Worm (Caenorhabditis elegans) whole organism, L1 larva: ENCODE measurements around the gene F18E3.13.
"Not testable (repeated sequence)": the region's sequence is repeated elsewhere in the genome, so short reads cannot be mapped to it uniquely, and the experiment has no call there.

Source experiments
- C04F5.9 ChIP-seq: sonication (generic microtip); optimal IDR thresholded peaks from 2 replicates; lab custom pipeline; 2016; ENCODE audit warnings: missing genetic modification characterization, missing compliant biosample characterization
- aly-2 ChIP-seq: fragments of 150-350 bp; optimal IDR thresholded peaks from 2 replicates; lab custom pipeline; 2014; ENCODE audit warnings: missing biosample characterization, missing genetic modification characterization
- blmp-1 ChIP-seq: fragments of 150-350 bp; optimal IDR thresholded peaks from 2 replicates; lab custom pipeline; 2014; ENCODE audit warnings: missing biosample characterization, missing genetic modification characterization
- ceh-63 ChIP-seq: fragments of 200-800 bp; sonication (Bioruptor generic); optimal IDR thresholded peaks from 2 replicates; lab custom pipeline; 2018; ENCODE audit warnings: mild to moderate bottlenecking, missing genetic modification characterization, missing compliant biosample characterization
- ceh-82 ChIP-seq, 3 experiments: fragments of 150-350 bp in 1 of 3; sonication (generic microtip) in 2 of 3; optimal IDR thresholded peaks; 2 replicates each; lab custom pipeline; 2014 to 2017; ENCODE audit warnings: missing biosample characterization in 3 of 3, missing genetic modification characterization in 3 of 3
- dpl-1 ChIP-seq, 3 experiments: fragments of 150-350 bp in 2 of 3; sonication (generic microtip) in 1 of 3; optimal IDR thresholded peaks; 2 replicates each; lab custom pipeline; 2014 to 2017; ENCODE audit warnings: missing biosample characterization in 3 of 3, missing genetic modification characterization in 3 of 3, missing genetic modification reagents in 3 of 3
- dsc-1 ChIP-seq: sonication (generic microtip); optimal IDR thresholded peaks from 2 replicates; lab custom pipeline; 2016; ENCODE audit warnings: mild to moderate bottlenecking, missing genetic modification characterization, missing compliant biosample characterization
- efl-1 ChIP-seq, 4 experiments: fragments of 150-350 bp; optimal IDR thresholded peaks in 3 of 4; peaks in 1 of 4; 1 replicate in 1 of 4; 2 replicates in 3 of 4; lab custom pipeline; 2014; ENCODE audit warnings: missing biosample characterization in 2 of 4, missing genetic modification characterization in 2 of 4, missing genetic modification reagents in 2 of 4
- ets-5 ChIP-seq: fragments of 200-800 bp; sonication (Bioruptor generic); IDR thresholded peaks from 2 replicates; pipeline ENCODE4 v1.3.6; 2022; ENCODE audit warnings: missing genetic modification characterization, missing compliant biosample characterization
- fkh-10 ChIP-seq: sonication (generic microtip); optimal IDR thresholded peaks from 2 replicates; lab custom pipeline; 2017; ENCODE audit warnings: missing biosample characterization, missing genetic modification reagents, missing genetic modification characterization
- fkh-8 ChIP-seq: sonication (generic microtip); optimal IDR thresholded peaks from 2 replicates; lab custom pipeline; 2016; ENCODE audit warnings: mild to moderate bottlenecking, missing genetic modification characterization, missing compliant biosample characterization
- isw-1 ChIP-seq: fragments of 200-800 bp; sonication (Bioruptor generic); IDR thresholded peaks from 2 replicates; pipeline ENCODE4 v1.3.6; 2022; ENCODE audit warnings: missing genetic modification characterization, missing compliant biosample characterization
- lin-13 ChIP-seq: fragments of 150-350 bp; optimal IDR thresholded peaks from 2 replicates; lab custom pipeline; 2014; ENCODE audit warnings: missing biosample characterization, missing genetic modification reagents, missing genetic modification characterization
- lin-14 ChIP-seq: fragments of 200-800 bp; sonication (Bioruptor generic); optimal IDR thresholded peaks from 2 replicates; lab custom pipeline; 2018; ENCODE audit warnings: mild to moderate bottlenecking, missing genetic modification characterization, moderate library complexity, missing compliant biosample characterization
- lin-15B ChIP-seq: fragments of 150-350 bp; sonication (generic microtip); optimal IDR thresholded peaks from 3 replicates; lab custom pipeline; 2014; ENCODE audit warnings: missing biosample characterization, missing genetic modification characterization
- lsy-2 ChIP-seq, 2 experiments: fragments of 150-350 bp; optimal IDR thresholded peaks; 2 replicates each; lab custom pipeline; 2014; ENCODE audit warnings: missing biosample characterization in 2 of 2, missing genetic modification characterization in 2 of 2
- mab-9 ChIP-seq: fragments of 200-800 bp; sonication (Bioruptor generic); IDR thresholded peaks from 2 replicates; pipeline ENCODE4 v1.3.6; 2022; ENCODE audit warnings: missing genetic modification reagents, missing genetic modification characterization, missing compliant biosample characterization
- mef-2 ChIP-seq: fragments of 150-350 bp; optimal IDR thresholded peaks from 2 replicates; lab custom pipeline; 2014; ENCODE audit warnings: missing biosample characterization, missing genetic modification characterization
- nhr-85 ChIP-seq: sonication (generic microtip); peaks from one replicate; lab custom pipeline; 2016; ENCODE audit warnings: missing genetic modification characterization, inconsistent platforms, missing compliant biosample characterization
- nhr-90 ChIP-seq: sonication (generic microtip); optimal IDR thresholded peaks from 2 replicates; lab custom pipeline; 2016; ENCODE audit warnings: mild to moderate bottlenecking, missing genetic modification characterization, missing compliant biosample characterization; ENCODE audit not compliant: poor library complexity
- snpc-4 ChIP-seq: fragments of 150-350 bp; optimal IDR thresholded peaks from 2 replicates; lab custom pipeline; 2014; ENCODE audit warnings: missing biosample characterization, missing genetic modification characterization
- sup-37 ChIP-seq: fragments of 200-800 bp; sonication (Bioruptor generic); optimal IDR thresholded peaks from 2 replicates; lab custom pipeline; 2018; ENCODE audit warnings: mild to moderate bottlenecking, missing genetic modification characterization, missing compliant biosample characterization
- unc-86 ChIP-seq: sonication (generic microtip); optimal IDR thresholded peaks from 2 replicates; lab custom pipeline; 2016; ENCODE audit warnings: missing genetic modification characterization, missing compliant biosample characterization
- unc-98 ChIP-seq: fragments of 200-800 bp; sonication (Bioruptor generic); IDR thresholded peaks from 2 replicates; pipeline ENCODE4 v1.3.6; 2022; ENCODE audit warnings: missing genetic modification characterization, missing compliant biosample characterization
- ztf-4 ChIP-seq: fragments of 150-350 bp; optimal IDR thresholded peaks from 2 replicates; lab custom pipeline; 2014; ENCODE audit warnings: missing biosample characterization, missing genetic modification characterization

F18E3.13 gene

DNA sequence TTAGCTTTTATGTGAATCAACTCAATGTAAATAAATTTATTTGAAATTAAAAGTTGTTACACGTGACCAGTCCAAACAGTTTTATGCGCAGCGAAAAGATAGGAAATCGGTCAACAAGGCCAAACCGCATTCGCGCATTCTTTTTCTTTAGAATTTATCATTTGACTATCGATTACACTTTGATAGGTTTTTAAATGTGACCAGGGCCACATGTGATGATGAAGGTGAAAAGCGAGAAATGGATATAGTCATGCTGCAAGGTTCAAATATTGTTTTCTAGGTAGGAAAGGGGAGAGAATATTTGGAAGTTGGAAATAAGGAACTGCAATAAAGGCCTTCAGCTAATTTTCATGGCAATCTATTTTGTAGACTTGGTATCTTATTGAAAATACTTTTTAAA is 20.9 kb downstream of the F18E3.13 start (continued):
- TF ChIP-seq lin-14 (GFP tag; lab: Kevin White, UChicago) (peak; percentile 71), aly-2 (no peak), mef-2 (tag; lab: Kevin White, UChicago) (no peak), unc-98 (GFP tag; lab: Robert Waterston, UW) (no peak), ztf-4 (peak; percentile 67), efl-1 (optimal IDR thresholded peaks at IDR 0.05; lab: Kevin White, UChicago) (peak in 1 of 2 experiments; percentile 14), efl-1 (GFP tag; optimal IDR thresholded peaks at IDR 0.05 in 1 of 2; lab: Kevin White, UChicago) (peak in 1 of 2 experiments; percentile 1)

DNA sequence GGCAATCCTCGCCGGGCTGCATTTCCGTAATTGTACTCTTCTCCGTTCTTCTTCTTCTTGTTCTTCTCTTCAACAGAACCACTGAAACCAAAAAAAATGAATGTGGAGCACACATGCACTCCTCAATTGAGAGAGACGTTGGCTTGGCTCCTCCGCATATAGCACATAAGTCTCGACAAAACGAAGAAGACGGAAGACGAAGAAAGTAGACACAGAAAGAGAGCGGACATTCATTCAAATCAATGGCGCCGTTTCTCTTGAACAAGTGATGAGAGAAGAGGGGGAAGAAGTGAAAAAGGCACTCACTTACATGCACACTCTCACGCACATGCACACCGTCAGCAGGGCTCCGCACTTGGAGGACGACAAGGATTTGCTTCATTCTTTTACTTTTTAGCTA is 21.6 kb downstream of the F18E3.13 start, which contains the start of gene F25E5.9:
Gene F25E5.9, minus strand, starts transcription at position 382 of the 400 bp plus-strand sequence.
- TF ChIP-seq dpl-1 (GFP tag; optimal IDR thresholded peaks at IDR 0.05; lab: Kevin White, UChicago) (peak in 1 of 3 experiments; percentile 11), unc-86 (tag; lab: Kevin White, UChicago) (peak; percentile 5), fkh-10 (peak; percentile 38), ztf-4 (no peak), lin-14 (GFP tag; lab: Kevin White, UChicago) (peak; percentile 86), dsc-1 (peak; percentile 2), efl-1 (optimal IDR thresholded peaks at IDR 0.05; lab: Kevin White, UChicago) (peak in 1 of 2 experiments; percentile 11), efl-1 (GFP tag; optimal IDR thresholded peaks at IDR 0.05 in 1 of 2; lab: Kevin White, UChicago) (no peak), C04F5.9 (tag; lab: Kevin White, UChicago) (no peak), ceh-82 (tag; optimal IDR thresholded peaks at IDR 0.05; lab: Kevin White, UChicago) (peak in 1 of 3 experiments; percentile 25), lsy-2 (tag; optimal IDR thresholded peaks at IDR 0.05; lab: Kevin White, UChicago) (peak in 1 of 2 experiments; percentile 27), isw-1 (GFP tag; lab: Robert Waterston, UW) (no peak), lin-13 (no peak), lin-15B (tag; lab: Kevin White, UChicago) (no peak), fkh-8 (tag; lab: Kevin White, UChicago) (peak; percentile 29)

DNA sequence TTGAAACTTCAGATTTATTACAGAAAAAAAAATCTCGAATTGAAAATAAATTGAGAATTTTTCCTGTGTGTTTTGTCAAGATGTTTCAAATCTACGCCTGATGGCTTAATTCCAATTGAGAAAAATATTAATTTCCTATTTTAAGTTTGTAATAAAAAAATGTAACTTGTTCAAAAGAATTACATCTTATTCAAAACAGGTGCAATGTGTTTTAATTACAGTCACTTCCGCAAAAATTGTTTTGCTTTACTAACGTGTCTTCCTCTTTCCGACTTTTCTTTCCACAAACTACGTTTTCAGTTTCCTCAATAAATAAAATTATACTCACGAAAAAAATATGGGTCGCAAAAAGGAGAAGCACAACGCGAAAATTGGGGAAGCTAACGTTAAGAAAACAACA is 22.0 kb downstream of the F18E3.13 start, which contains the start of gene F25E5.16:
Gene F25E5.16, plus strand, starts transcription at position 301 of the 400 bp plus-strand sequence.
- no peak for TF ChIP-seq efl-1 (optimal IDR thresholded peaks at IDR 0.05; lab: Kevin White, UChicago)
- peak in 1 of 2 experiments; percentile 58 for TF ChIP-seq efl-1 (GFP tag; optimal IDR thresholded peaks at IDR 0.05 in 1 of 2; lab: Kevin White, UChicago)
- no peak for TF ChIP-seq nhr-90 (tag; lab: Kevin White, UChicago)

ce11 chrV:7439807-7440206 is 23.8 kb downstream of the F18E3.13 start, which contains the start of gene try-13:
Gene try-13 (plus strand): TSS chrV:7440107.
- TF ChIP-seq lin-13, result no peak
- no peak for TF ChIP-seq efl-1 (optimal IDR thresholded peaks at IDR 0.05; lab: Kevin White, UChicago)
- TF ChIP-seq efl-1 (GFP tag; optimal IDR thresholded peaks at IDR 0.05 in 1 of 2; lab: Kevin White, UChicago), result peak in 1 of 2 experiments; percentile 36
- no peak for TF ChIP-seq lin-14 (GFP tag; lab: Kevin White, UChicago)
- TF ChIP-seq, all 84 proteins: peak for 1

DNA sequence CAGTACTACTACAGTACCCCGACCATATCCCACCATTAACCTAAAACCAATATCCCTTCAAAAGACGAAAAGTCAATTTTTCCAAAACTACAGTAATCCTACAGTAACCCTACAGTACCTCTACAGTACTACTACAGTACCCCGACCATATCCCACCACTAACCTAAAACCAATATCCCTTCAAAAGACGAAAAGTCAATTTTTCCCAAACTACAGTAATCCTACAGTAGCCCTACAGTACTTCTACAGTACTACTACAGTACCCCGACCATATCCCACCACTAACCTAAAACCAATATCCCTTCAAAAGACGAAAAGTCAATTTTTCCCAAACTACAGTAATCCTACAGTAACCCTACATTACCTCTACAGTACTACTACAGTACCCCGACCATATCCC is 27.5 kb downstream of the F18E3.13 start:
- peak; percentile 75 for TF ChIP-seq mab-9 (GFP tag; lab: Robert Waterston, UW)
- 0 out of 2 replicates have a peak, but pooled peaks have one; percentile 52 for TF ChIP-seq ets-5 (GFP tag; lab: Robert Waterston, UW)
- peak; percentile 53; the same call in 1 of the 2 replicates for TF ChIP-seq unc-98 (GFP tag; lab: Robert Waterston, UW)
- TF ChIP-seq, all 84 proteins: peak for 3; not testable (repeated sequence) for 81

- TF ChIP-seq sup-37 (GFP tag; lab: Kevin White, UChicago); nhr-85; snpc-4 (tag; lab: Kevin White, UChicago): not testable (repeated sequence)
Observed at ce11 chrV:7444331-7444730, 28.4 kb downstream of the F18E3.13 start, which contains the start of gene nhr-141. Gene nhr-141 (plus strand): TSS chrV:7444661.

- TF ChIP-seq fkh-10 (no peak), blmp-1 (peak; percentile 17), ceh-63 (GFP tag; lab: Kevin White, UChicago) (no peak)
Observed at ce11 chrV:7446965-7447364, 31.0 kb downstream of the F18E3.13 start, which contains the start of gene F25E5.5. Gene F25E5.5 (plus strand): TSS chrV:7447265.
